Worm (Caenorhabditis elegans) whole organism, young adult: ENCODE results near the gene T10B5.7.

ENCODE experiments used
- B0019.2 ChIP-seq: fragments of 200-800 bp; sonication (Bioruptor generic); conservative IDR thresholded peaks from 2 replicates; pipeline ENCODE4 v1.3.6; 2022; ENCODE audit warnings: missing genetic modification reagents, missing genetic modification characterization, missing compliant biosample characterization
- B0035.1 ChIP-seq: sonication (generic microtip); optimal IDR thresholded peaks from 2 replicates; lab custom pipeline; 2016; ENCODE audit warnings: missing genetic modification characterization, mild to moderate bottlenecking, missing compliant biosample characterization, missing genotype, missing genetic modification reagents
- B0261.1 ChIP-seq: sonication (generic microtip); optimal IDR thresholded peaks from 2 replicates; lab custom pipeline; 2016; ENCODE audit warnings: mild to moderate bottlenecking, missing genetic modification characterization, moderate library complexity, missing compliant biosample characterization
- C17E4.6 ChIP-seq: fragments of 200-800 bp; sonication (Bioruptor generic); IDR thresholded peaks from 2 replicates; pipeline ENCODE4 v1.3.6; 2022; ENCODE audit warnings: missing genetic modification reagents, missing genetic modification characterization, missing compliant biosample characterization
- F22D6.2 ChIP-seq: sonication (generic microtip); optimal IDR thresholded peaks from 2 replicates; lab custom pipeline; 2016; ENCODE audit warnings: mild to moderate bottlenecking, missing genetic modification characterization, missing compliant biosample characterization
- F23B12.7 ChIP-seq: sonication (generic microtip); optimal IDR thresholded peaks from 2 replicates; lab custom pipeline; 2017; ENCODE audit warnings: missing genetic modification characterization, mild to moderate bottlenecking, missing compliant biosample characterization, antibody characterized with exemption, moderate library complexity; ENCODE audit not compliant: insufficient read depth
- Y53G8AR.9 ChIP-seq: fragments of 200-800 bp; sonication (Bioruptor generic); conservative IDR thresholded peaks from 2 replicates; pipeline ENCODE4 v1.3.6; 2022; ENCODE audit warnings: missing genetic modification reagents, missing genetic modification characterization, missing compliant biosample characterization
- Y67H2A.10 ChIP-seq: fragments of 200-800 bp; sonication (Bioruptor generic); conservative IDR thresholded peaks from 2 replicates; pipeline ENCODE4 v1.3.6; 2022; ENCODE audit warnings: missing genetic modification reagents, missing genetic modification characterization, missing compliant biosample characterization
- aptf-3 ChIP-seq: fragments of 200-800 bp; sonication (Bioruptor generic); IDR thresholded peaks from 2 replicates; pipeline ENCODE4 v1.3.6; 2022; ENCODE audit warnings: missing genetic modification characterization, missing compliant biosample characterization
- atf-7 ChIP-seq: sonication (generic microtip); optimal IDR thresholded peaks from 2 replicates; lab custom pipeline; 2017; ENCODE audit warnings: mild to moderate bottlenecking, missing genetic modification characterization, missing compliant biosample characterization
- athp-1 ChIP-seq: sonication (generic microtip); optimal IDR thresholded peaks from 2 replicates; lab custom pipeline; 2017; ENCODE audit warnings: mild to moderate bottlenecking, missing genetic modification characterization, missing compliant biosample characterization
- bed-1 ChIP-seq: fragments of 200-800 bp; sonication (Bioruptor generic); IDR thresholded peaks from 2 replicates; pipeline ENCODE4 v1.3.6; 2022; ENCODE audit warnings: missing genetic modification reagents, missing genetic modification characterization, missing compliant biosample characterization
- bed-2 ChIP-seq: fragments of 200-800 bp; sonication (Bioruptor generic); IDR thresholded peaks from 2 replicates; pipeline ENCODE4 v1.3.6; 2022; ENCODE audit warnings: missing genetic modification reagents, missing genetic modification characterization, missing compliant biosample characterization
- cebp-1 ChIP-seq, 2 experiments: fragments of 200-800 bp in 1 of 2; sonication (Bioruptor generic) in 1 of 2; sonication (generic microtip) in 1 of 2; IDR thresholded peaks in 1 of 2; optimal IDR thresholded peaks in 1 of 2; 2 replicates each; pipeline versions ENCODE4 v1.3.6 to Lab custom; 2017 to 2022; ENCODE audit warnings: missing compliant biosample characterization in 2 of 2, missing genetic modification characterization in 2 of 2, mild to moderate bottlenecking in 1 of 2, missing genetic modification reagents in 1 of 2, moderate library complexity in 1 of 2
- cebp-2 ChIP-seq: fragments of 200-800 bp; sonication (Bioruptor generic); IDR thresholded peaks from 2 replicates; pipeline ENCODE4 v1.3.6; 2022; ENCODE audit warnings: missing genetic modification characterization, missing compliant biosample characterization
- ceh-100 ChIP-seq: fragments of 200-800 bp; sonication (Bioruptor generic); IDR thresholded peaks from 2 replicates; pipeline ENCODE4 v1.3.6; 2022; ENCODE audit warnings: missing genetic modification reagents, missing genetic modification characterization, missing compliant biosample characterization
- ceh-27 ChIP-seq: fragments of 200-800 bp; sonication (Bioruptor generic); optimal IDR thresholded peaks from 2 replicates; lab custom pipeline; 2018; ENCODE audit warnings: mild to moderate bottlenecking, missing genetic modification characterization, moderate library complexity, missing compliant biosample characterization
- ceh-79 ChIP-seq: sonication (generic microtip); optimal IDR thresholded peaks from 2 replicates; lab custom pipeline; 2017; ENCODE audit warnings: mild to moderate bottlenecking, missing genetic modification characterization, missing compliant biosample characterization
- dpl-1 ChIP-seq: fragments of 150-350 bp; optimal IDR thresholded peaks from 2 replicates; lab custom pipeline; 2014; ENCODE audit warnings: missing biosample characterization, missing genetic modification reagents, missing genetic modification characterization
- efl-1 ChIP-seq: fragments of 150-350 bp; optimal IDR thresholded peaks from 2 replicates; lab custom pipeline; 2014; ENCODE audit warnings: missing biosample characterization, missing genetic modification reagents, missing genetic modification characterization
- egl-44 ChIP-seq: fragments of 200-800 bp; sonication (Bioruptor generic); IDR thresholded peaks from 2 replicates; pipeline ENCODE4 v1.3.6; 2022; ENCODE audit warnings: missing genetic modification reagents, missing genetic modification characterization, missing compliant biosample characterization
- ekl-4 ChIP-seq: fragments of 200-800 bp; sonication (Bioruptor generic); IDR thresholded peaks from 2 replicates; pipeline ENCODE4 v1.3.6; 2022; ENCODE audit warnings: missing genetic modification reagents, missing genetic modification characterization, missing compliant biosample characterization
- ets-4 ChIP-seq: fragments of 200-800 bp; sonication (Bioruptor generic); optimal IDR thresholded peaks from 2 replicates; lab custom pipeline; 2018; ENCODE audit warnings: mild to moderate bottlenecking, missing genetic modification characterization, missing compliant biosample characterization
- him-1 ChIP-seq: sonication (generic microtip); optimal IDR thresholded peaks from 2 replicates; lab custom pipeline; 2016; ENCODE audit warnings: missing genotype, missing genetic modification reagents, missing genetic modification characterization, missing compliant biosample characterization
- hlh-26 ChIP-seq: fragments of 200-800 bp; sonication (Bioruptor generic); conservative IDR thresholded peaks from 2 replicates; pipeline ENCODE4 v1.3.6; 2022; ENCODE audit warnings: missing genetic modification reagents, missing genetic modification characterization, missing compliant biosample characterization
- hmg-1.2 ChIP-seq: fragments of 200-800 bp; sonication (Bioruptor generic); IDR thresholded peaks from 2 replicates; pipeline ENCODE4 v1.3.6; 2022; ENCODE audit warnings: missing genetic modification reagents, missing genetic modification characterization, missing compliant biosample characterization
- hrde-1 ChIP-seq: sonication (generic microtip); optimal IDR thresholded peaks from 2 replicates; lab custom pipeline; 2016; ENCODE audit warnings: missing genetic modification characterization, mild to moderate bottlenecking, missing compliant biosample characterization, moderate library complexity, missing genotype, missing genetic modification reagents, borderline replicate concordance
- lin-35 ChIP-seq, 3 experiments: fragments of 150-350 bp in 2 of 3; sonication (generic microtip) in 1 of 3; optimal IDR thresholded peaks; 2 replicates each; lab custom pipeline; 2014 to 2018; ENCODE audit warnings: missing biosample characterization in 3 of 3, missing genetic modification characterization in 3 of 3, missing genetic modification reagents in 3 of 3
- lin-54 ChIP-seq: fragments of 200-800 bp; sonication (Bioruptor generic); optimal IDR thresholded peaks from 2 replicates; lab custom pipeline; 2018; ENCODE audit warnings: mild to moderate bottlenecking, missing genetic modification characterization, missing compliant biosample characterization
- lsy-27 ChIP-seq: sonication (generic microtip); optimal IDR thresholded peaks from 2 replicates; lab custom pipeline; 2017; ENCODE audit warnings: missing genetic modification characterization, mild to moderate bottlenecking, missing compliant biosample characterization, antibody characterized with exemption, missing genotype, borderline replicate concordance; ENCODE audit not compliant: insufficient read depth
- madf-10 ChIP-seq: sonication (generic microtip); optimal IDR thresholded peaks from 2 replicates; lab custom pipeline; 2016; ENCODE audit warnings: mild to moderate bottlenecking, missing genetic modification characterization, missing compliant biosample characterization
- mel-28 ChIP-seq: sonication (generic microtip); optimal IDR thresholded peaks from 2 replicates; lab custom pipeline; 2016; ENCODE audit warnings: borderline replicate concordance, mild to moderate bottlenecking, missing genetic modification characterization, missing compliant biosample characterization
- nfya-1 ChIP-seq: sonication (generic microtip); optimal IDR thresholded peaks from 2 replicates; lab custom pipeline; 2017; ENCODE audit warnings: antibody characterized with exemption, missing compliant biosample characterization, missing genetic modification characterization, borderline replicate concordance; ENCODE audit not compliant: insufficient read depth
- nhr-90 ChIP-seq: sonication (generic microtip); optimal IDR thresholded peaks from 2 replicates; lab custom pipeline; 2016; ENCODE audit warnings: missing genotype, mild to moderate bottlenecking, missing genetic modification characterization, missing compliant biosample characterization
- snpc-1.1 ChIP-seq: sonication (generic microtip); optimal IDR thresholded peaks from 2 replicates; lab custom pipeline; 2017; ENCODE audit warnings: missing genetic modification characterization, mild to moderate bottlenecking, missing compliant biosample characterization, antibody characterized with exemption, moderate library complexity, missing genotype, missing genetic modification reagents; ENCODE audit not compliant: insufficient read depth
- snpc-4 ChIP-seq, 5 experiments: fragments of 150-350 bp in 1 of 5; sonication (generic microtip) in 4 of 5; optimal IDR thresholded peaks; 2 replicates each; lab custom pipeline; 2014 to 2018; ENCODE audit warnings: missing genetic modification characterization in 5 of 5, missing biosample characterization in 3 of 5, antibody characterized with exemption in 2 of 5, mild to moderate bottlenecking in 2 of 5, missing compliant biosample characterization in 2 of 5, missing genotype in 2 of 5, moderate library complexity in 2 of 5, missing genetic modification reagents in 1 of 5
- xnd-1 ChIP-seq: sonication (generic microtip); optimal IDR thresholded peaks from 2 replicates; lab custom pipeline; 2016; ENCODE audit warnings: missing genotype, missing genetic modification reagents, missing genetic modification characterization, missing compliant biosample characterization
- ztf-3 ChIP-seq: fragments of 200-800 bp; sonication (Bioruptor generic); optimal IDR thresholded peaks from 2 replicates; lab custom pipeline; 2018; ENCODE audit warnings: mild to moderate bottlenecking, missing genetic modification characterization, missing compliant biosample characterization

T10B5.7 gene

ce11 chrV:1868596-1869263, 22.7 kb downstream of the T10B5.7 start, which contains the start of gene knl-3 (continued):
- TF ChIP-seq him-1 (peak; percentile 68), nfya-1 (tag; lab: Kevin White, UChicago) (no peak), snpc-1.1 (tag; lab: Kevin White, UChicago) (peak; percentile 61), cebp-2 (no peak), Y53G8AR.9 (GFP tag; lab: Robert Waterston, UW) (peak; percentile 96), Y67H2A.10 (peak; percentile 75), nhr-90 (tag; lab: Kevin White, UChicago) (no peak), B0261.1 (peak; percentile 26), egl-44 (GFP tag; lab: Robert Waterston, UW) (peak; percentile 79; the same call in 1 of the 2 replicates), atf-7 (tag; lab: Kevin White, UChicago) (peak; percentile 67), hlh-26 (GFP tag; lab: Robert Waterston, UW) (no peak), lin-54 (GFP tag; lab: Kevin White, UChicago) (peak; percentile 99), mel-28 (peak; percentile 35), ets-4 (GFP tag; lab: Kevin White, UChicago) (no peak), xnd-1 (peak; percentile 89), lsy-27 (no peak), cebp-1 (GFP tag; IDR thresholded peaks at IDR 0.05; lab: Robert Waterston, UW) (no peak), cebp-1 (tag; optimal IDR thresholded peaks at IDR 0.05; lab: Kevin White, UChicago) (peak; percentile 88), aptf-3 (GFP tag; lab: Robert Waterston, UW) (0 out of 2 replicates have a peak, but pooled peaks have one; percentile 47), B0035.1 (tag; lab: Kevin White, UChicago) (peak; percentile 34), C17E4.6 (GFP tag; lab: Robert Waterston, UW) (peak; percentile 91), hrde-1 (tag; lab: Kevin White, UChicago) (peak; percentile 34), efl-1 (peak; percentile 96), ceh-100 (GFP tag; lab: Robert Waterston, UW) (peak; percentile 89), snpc-4 (GFP tag; optimal IDR thresholded peaks at IDR 0.05; lab: Kevin White, UChicago) (peak; percentile 48), snpc-4 (tag; optimal IDR thresholded peaks at IDR 0.05; lab: Kevin White, UChicago) (peak; percentile 58 to 78 (median 73)), bed-1 (GFP tag; lab: Robert Waterston, UW) (no peak), ceh-79 (tag; lab: Kevin White, UChicago) (no peak), F23B12.7 (tag; lab: Kevin White, UChicago) (peak; percentile 96), bed-2 (GFP tag; lab: Robert Waterston, UW) (0 out of 2 replicates have a peak, but pooled peaks have one; percentile 47), dpl-1 (peak; percentile 98)

- TF ChIP-seq B0019.2 (no peak), athp-1 (tag; lab: Kevin White, UChicago) (no peak), lin-35 (GFP tag; optimal IDR thresholded peaks at IDR 0.05; lab: Kevin White, UChicago) (no peak), ceh-27 (GFP tag; lab: Kevin White, UChicago) (no peak), F22D6.2 (no peak), ceh-100 (GFP tag; lab: Robert Waterston, UW) (no peak), hmg-1.2 (GFP tag; lab: Robert Waterston, UW) (no peak), madf-10 (tag; lab: Kevin White, UChicago) (no peak), ekl-4 (GFP tag; lab: Robert Waterston, UW) (no peak), ztf-3 (GFP tag; lab: Kevin White, UChicago) (no peak), bed-2 (GFP tag; lab: Robert Waterston, UW) (no peak)
These were observed 23.7 kb downstream of the T10B5.7 start, which contains the start of gene T10B5.3 for ce11 chrV:1869682-1870081. TSS of gene T10B5.3 (minus strand) at chrV:1869782.
